Fruit fly (Drosophila melanogaster) whole organism: ENCODE measurements around the gene CG13481.

Experiments used
- CG8478 ChIP-seq: fragments of >200 bp; optimal IDR thresholded peaks from 2 replicates; lab custom pipeline; 2018; ENCODE audit warnings: inconsistent platforms
- Dll ChIP-seq: fragments of >200 bp; optimal IDR thresholded peaks from 2 replicates; lab custom pipeline; 2017
- EcR ChIP-seq, 2 experiments: fragments of >200 bp; optimal IDR thresholded peaks; 2 replicates each; lab custom pipeline; 2017; ENCODE audit warnings: missing biosample characterization in 2 of 2, missing genetic modification characterization in 2 of 2, missing genetic modification reagents in 2 of 2
- pan ChIP-seq: fragments of >200 bp; optimal IDR thresholded peaks from 2 replicates; lab custom pipeline; 2017
- psq ChIP-seq: fragments of >200 bp; optimal IDR thresholded peaks from 2 replicates; lab custom pipeline; 2017
- usp ChIP-seq: fragments of >200 bp; optimal IDR thresholded peaks from 2 replicates; lab custom pipeline; 2017; ENCODE audit warnings: missing biosample characterization, missing genetic modification characterization, mixed read lengths

CG13481 gene

dm6 chr3L:14374499-14374898 is 5.0 kb upstream of the CG13481 start:
- no peak for TF ChIP-seq pan (lab: Kevin White, UChicago)
- no peak for TF ChIP-seq CG8478 (lab: Kevin White, UChicago)
- no peak for TF ChIP-seq usp
- no peak for TF ChIP-seq EcR (GFP tag; optimal IDR thresholded peaks at IDR 0.05; lab: Kevin White, UChicago)
- TF ChIP-seq Dll (lab: Kevin White, UChicago) = no peak
- no peak for TF ChIP-seq psq

dm6 chr3L:14366124-14366523 is 3.4 kb downstream of the CG13481 start:
- TF ChIP-seq CG8478 (lab: Kevin White, UChicago) (no peak), psq (no peak), pan (lab: Kevin White, UChicago) (no peak)

- no peak for TF ChIP-seq CG8478 (lab: Kevin White, UChicago)
- TF ChIP-seq pan (lab: Kevin White, UChicago) = no peak
- TF ChIP-seq psq = no peak
- TF ChIP-seq usp = no peak
- TF ChIP-seq Dll (lab: Kevin White, UChicago) = no peak
- TF ChIP-seq EcR (GFP tag; optimal IDR thresholded peaks at IDR 0.05; lab: Kevin White, UChicago) = no peak
These were observed 4.1 kb downstream of the CG13481 start for dm6 chr3L:14365440-14365839.

dm6 chr3L:14364701-14365100 is 4.8 kb downstream of the CG13481 start:
- TF ChIP-seq Dll (lab: Kevin White, UChicago) (no peak), EcR (GFP tag; optimal IDR thresholded peaks at IDR 0.05; lab: Kevin White, UChicago) (no peak), pan (lab: Kevin White, UChicago) (no peak), usp (no peak), CG8478 (lab: Kevin White, UChicago) (no peak), psq (no peak)

- TF ChIP-seq psq (no peak), usp (no peak), CG8478 (lab: Kevin White, UChicago) (no peak), Dll (lab: Kevin White, UChicago) (no peak), pan (lab: Kevin White, UChicago) (no peak), EcR (GFP tag; optimal IDR thresholded peaks at IDR 0.05; lab: Kevin White, UChicago) (no peak)
These were observed 6.3 kb downstream of the CG13481 start for dm6 chr3L:14363103-14363751.

dm6 chr3L:14362660-14363059 is 6.8 kb downstream of the CG13481 start:
- TF ChIP-seq usp (no peak), CG8478 (lab: Kevin White, UChicago) (no peak), pan (lab: Kevin White, UChicago) (no peak), EcR (GFP tag; optimal IDR thresholded peaks at IDR 0.05; lab: Kevin White, UChicago) (no peak), Dll (lab: Kevin White, UChicago) (no peak), psq (no peak)

- TF ChIP-seq Dll (lab: Kevin White, UChicago) (no peak), CG8478 (lab: Kevin White, UChicago) (no peak), psq (no peak), EcR (GFP tag; optimal IDR thresholded peaks at IDR 0.05; lab: Kevin White, UChicago) (no peak), usp (no peak), pan (lab: Kevin White, UChicago) (no peak)
These were observed 7.5 kb downstream of the CG13481 start for dm6 chr3L:14362028-14362427.

- TF ChIP-seq usp = no peak
- no peak for TF ChIP-seq CG8478 (lab: Kevin White, UChicago)
- TF ChIP-seq pan (lab: Kevin White, UChicago) = no peak
- no peak for TF ChIP-seq psq
- TF ChIP-seq Dll (lab: Kevin White, UChicago) = no peak
- no peak for TF ChIP-seq EcR (GFP tag; optimal IDR thresholded peaks at IDR 0.05; lab: Kevin White, UChicago)
These were observed 9.4 kb downstream of the CG13481 start for dm6 chr3L:14359815-14360719.

- no peak for TF ChIP-seq CG8478 (lab: Kevin White, UChicago)
These were observed 10.6 kb downstream of the CG13481 start for dm6 chr3L:14358899-14359298.

- TF ChIP-seq pan (lab: Kevin White, UChicago) (no peak), CG8478 (lab: Kevin White, UChicago) (no peak), psq (no peak)
These were observed 12.8 kb downstream of the CG13481 start for dm6 chr3L:14356507-14357291.

dm6 chr3L:14354285-14355092 is 15.0 kb downstream of the CG13481 start:
- TF ChIP-seq usp (no peak), psq (no peak), Dll (lab: Kevin White, UChicago) (no peak)
